Worm (Caenorhabditis elegans): ENCODE results near the gene pqbp-1.1.

DNA sequence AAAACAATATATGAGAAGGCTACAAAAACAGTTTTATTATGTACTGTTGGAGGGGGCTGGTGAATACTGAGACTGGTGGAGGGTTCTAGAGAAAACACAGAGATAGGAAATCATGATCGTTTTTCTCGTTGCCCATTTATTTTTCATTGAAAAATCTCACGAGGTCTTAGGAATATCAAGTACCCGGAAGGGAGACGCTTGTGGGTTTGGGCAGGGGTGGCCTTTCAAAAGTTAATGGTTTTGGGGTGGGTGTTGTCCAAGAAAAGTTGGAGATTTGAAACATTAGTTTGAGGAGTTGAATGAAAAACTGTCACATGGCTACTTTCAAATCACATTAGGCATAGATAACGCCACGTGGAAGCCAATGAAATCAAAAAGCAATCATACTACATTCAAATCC, 33.3 kb upstream of the pqbp-1.1 start:
- TF ChIP-seq W03F9.2 (tag; optimal IDR thresholded peaks at IDR 0.05) (no peak), him-1 (tag; optimal IDR thresholded peaks at IDR 0.05) (no peak)

All from whole organism, L4/young adult.